Worm (Caenorhabditis elegans) whole organism, L4 larva: ENCODE results near the gene F01E11.3.

Experiments
- aly-2 ChIP-seq: sonication (generic microtip); optimal IDR thresholded peaks from 2 replicates; lab custom pipeline; 2018; ENCODE audit warnings: missing biosample characterization, missing genetic modification characterization
- ceh-28 ChIP-seq: fragments of 150-350 bp; optimal IDR thresholded peaks from 2 replicates; lab custom pipeline; 2014; ENCODE audit warnings: missing biosample characterization, missing genetic modification reagents, missing genetic modification characterization
- ceh-32 ChIP-seq: sonication (generic microtip); optimal IDR thresholded peaks from 2 replicates; lab custom pipeline; 2016; ENCODE audit warnings: mild to moderate bottlenecking, missing genetic modification characterization, missing compliant biosample characterization; ENCODE audit not compliant: poor library complexity
- dpl-1 ChIP-seq: fragments of 150-350 bp; optimal IDR thresholded peaks from 2 replicates; lab custom pipeline; 2014; ENCODE audit warnings: missing biosample characterization, missing genetic modification reagents, missing genetic modification characterization
- egl-27 ChIP-seq: sonication (generic microtip); optimal IDR thresholded peaks from 3 replicates; lab custom pipeline; 2017; ENCODE audit warnings: missing biosample characterization, missing genetic modification reagents, missing genetic modification characterization
- lin-39 ChIP-seq: fragments of 150-350 bp; optimal IDR thresholded peaks from 2 replicates; lab custom pipeline; 2014; ENCODE audit warnings: missing biosample characterization, missing genetic modification reagents, missing genetic modification characterization
- nhr-11 ChIP-seq: fragments of 150-350 bp; optimal IDR thresholded peaks from 2 replicates; lab custom pipeline; 2014; ENCODE audit warnings: missing biosample characterization, missing genetic modification characterization
- saeg-2 ChIP-seq: fragments of 200-800 bp; sonication (Bioruptor generic); IDR thresholded peaks from 2 replicates; pipeline ENCODE4 v1.3.6; 2022; ENCODE audit warnings: missing genetic modification reagents, missing genetic modification characterization, missing compliant biosample characterization

- no peak for TF ChIP-seq egl-27 (tag; lab: Kevin White, UChicago)
- no peak for TF ChIP-seq ceh-32 (tag; lab: Kevin White, UChicago)
- TF ChIP-seq ceh-28 (tag; lab: Kevin White, UChicago): no peak
- no peak for TF ChIP-seq dpl-1
- no peak for TF ChIP-seq lin-39
- no peak for TF ChIP-seq saeg-2 (GFP tag; lab: Robert Waterston, UW)
- TF ChIP-seq nhr-11: no peak
- no peak for TF ChIP-seq aly-2 (tag; lab: Kevin White, UChicago)
Observed at ce11 chrX:6970134-6970533, 3.0 kb downstream of the F01E11.3 start.
